Worm (Caenorhabditis elegans) whole organism, L1 larva: ENCODE data around the gene dmd-7.

Source experiments
- C34B4.2 ChIP-seq: sonication (generic microtip); optimal IDR thresholded peaks from 2 replicates; lab custom pipeline; 2017; ENCODE audit warnings: mild to moderate bottlenecking, missing genetic modification characterization, missing compliant biosample characterization
- Y116A8C.19 ChIP-seq: sonication (generic microtip); optimal IDR thresholded peaks from 2 replicates; lab custom pipeline; 2016; ENCODE audit warnings: missing compliant biosample characterization, missing genetic modification characterization, borderline replicate concordance
- alr-1 ChIP-seq: fragments of 200-800 bp; sonication (Bioruptor generic); optimal IDR thresholded peaks from 2 replicates; lab custom pipeline; 2018; ENCODE audit warnings: borderline replicate concordance, mild to moderate bottlenecking, missing genetic modification characterization, missing compliant biosample characterization
- aly-2 ChIP-seq: fragments of 150-350 bp; optimal IDR thresholded peaks from 2 replicates; lab custom pipeline; 2014; ENCODE audit warnings: missing biosample characterization, missing genetic modification characterization
- ama-1 ChIP-seq: fragments of 150-350 bp; optimal IDR thresholded peaks from 2 replicates; lab custom pipeline; 2014
- blmp-1 ChIP-seq: fragments of 150-350 bp; optimal IDR thresholded peaks from 2 replicates; lab custom pipeline; 2014; ENCODE audit warnings: missing biosample characterization, missing genetic modification characterization
- ceh-63 ChIP-seq: fragments of 200-800 bp; sonication (Bioruptor generic); optimal IDR thresholded peaks from 2 replicates; lab custom pipeline; 2018; ENCODE audit warnings: mild to moderate bottlenecking, missing genetic modification characterization, missing compliant biosample characterization
- ceh-8 ChIP-seq: fragments of 200-800 bp; sonication (Bioruptor generic); optimal IDR thresholded peaks from 2 replicates; lab custom pipeline; 2018; ENCODE audit warnings: mild to moderate bottlenecking, missing genetic modification characterization, moderate library complexity, missing compliant biosample characterization
- ceh-82 ChIP-seq, 3 experiments: fragments of 150-350 bp in 1 of 3; sonication (generic microtip) in 2 of 3; optimal IDR thresholded peaks; 2 replicates each; lab custom pipeline; 2014 to 2017; ENCODE audit warnings: missing biosample characterization in 3 of 3, missing genetic modification characterization in 3 of 3
- ceh-88 ChIP-seq: fragments of 200-800 bp; sonication (Bioruptor generic); IDR thresholded peaks from 2 replicates; pipeline ENCODE4 v1.3.6; 2022; ENCODE audit warnings: missing genetic modification characterization, missing compliant biosample characterization
- dsc-1 ChIP-seq: sonication (generic microtip); optimal IDR thresholded peaks from 2 replicates; lab custom pipeline; 2016; ENCODE audit warnings: mild to moderate bottlenecking, missing genetic modification characterization, missing compliant biosample characterization
- egl-13 ChIP-seq: sonication (generic microtip); optimal IDR thresholded peaks from 2 replicates; lab custom pipeline; 2016; ENCODE audit warnings: missing genotype, missing genetic modification reagents, missing genetic modification characterization, missing compliant biosample characterization
- egl-27 ChIP-seq, 2 experiments: fragments of 150-350 bp in 1 of 2; sonication (generic microtip); optimal IDR thresholded peaks; 3 replicates each; lab custom pipeline; 2017 to 2018; ENCODE audit warnings: missing biosample characterization in 2 of 2, missing genetic modification characterization in 2 of 2, missing genetic modification reagents in 2 of 2
- elt-3 ChIP-seq, 6 experiments: fragments of 150-350 bp in 1 of 6; sonication (generic microtip); optimal IDR thresholded peaks; 2 replicates each; lab custom pipeline; 2017 to 2018; ENCODE audit warnings: missing biosample characterization in 6 of 6, missing genetic modification characterization in 6 of 6, inconsistent platforms in 1 of 6
- ets-5 ChIP-seq: fragments of 200-800 bp; sonication (Bioruptor generic); IDR thresholded peaks from 2 replicates; pipeline ENCODE4 v1.3.6; 2022; ENCODE audit warnings: missing genetic modification characterization, missing compliant biosample characterization
- fkh-10 ChIP-seq: sonication (generic microtip); optimal IDR thresholded peaks from 2 replicates; lab custom pipeline; 2017; ENCODE audit warnings: missing biosample characterization, missing genetic modification reagents, missing genetic modification characterization
- grh-1 ChIP-seq: fragments of 200-800 bp; sonication (Bioruptor generic); IDR thresholded peaks from 2 replicates; pipeline ENCODE4 v1.3.6; 2022; ENCODE audit warnings: missing genetic modification reagents, missing genetic modification characterization, missing compliant biosample characterization
- hlh-17 ChIP-seq: fragments of 200-800 bp; sonication (Bioruptor generic); optimal IDR thresholded peaks from 2 replicates; lab custom pipeline; 2018; ENCODE audit warnings: missing genetic modification characterization, mild to moderate bottlenecking, missing compliant biosample characterization, moderate library complexity, borderline replicate concordance
- hlh-4 ChIP-seq: sonication (generic microtip); optimal IDR thresholded peaks from 2 replicates; lab custom pipeline; 2016; ENCODE audit warnings: mild to moderate bottlenecking, missing genetic modification characterization, missing compliant biosample characterization
- hpl-2 ChIP-seq: fragments of 150-350 bp; optimal IDR thresholded peaks from 2 replicates; lab custom pipeline; 2014; ENCODE audit warnings: missing biosample characterization, missing genetic modification reagents, missing genetic modification characterization
- irx-1 ChIP-seq: sonication (generic microtip); optimal IDR thresholded peaks from 2 replicates; lab custom pipeline; 2016; ENCODE audit warnings: missing genetic modification characterization, missing compliant biosample characterization
- isw-1 ChIP-seq: fragments of 200-800 bp; sonication (Bioruptor generic); IDR thresholded peaks from 2 replicates; pipeline ENCODE4 v1.3.6; 2022; ENCODE audit warnings: missing genetic modification characterization, missing compliant biosample characterization
- jun-1 ChIP-seq: fragments of 150-350 bp; optimal IDR thresholded peaks from 2 replicates; lab custom pipeline; 2014; ENCODE audit warnings: missing biosample characterization, missing genetic modification reagents, missing genetic modification characterization
- lin-14 ChIP-seq: fragments of 200-800 bp; sonication (Bioruptor generic); optimal IDR thresholded peaks from 2 replicates; lab custom pipeline; 2018; ENCODE audit warnings: mild to moderate bottlenecking, missing genetic modification characterization, moderate library complexity, missing compliant biosample characterization
- lin-15B ChIP-seq: fragments of 150-350 bp; sonication (generic microtip); optimal IDR thresholded peaks from 3 replicates; lab custom pipeline; 2014; ENCODE audit warnings: missing biosample characterization, missing genetic modification characterization
- lin-39 ChIP-seq: fragments of 150-350 bp; optimal IDR thresholded peaks from 2 replicates; lab custom pipeline; 2014; ENCODE audit warnings: missing biosample characterization, missing genetic modification reagents, missing genetic modification characterization
- mdl-1 ChIP-seq, 2 experiments: fragments of 150-350 bp; optimal IDR thresholded peaks; 2 replicates each; lab custom pipeline; 2014 to 2017; ENCODE audit warnings: missing biosample characterization in 2 of 2, missing genetic modification characterization in 2 of 2, inconsistent platforms in 1 of 2
- mef-2 ChIP-seq: fragments of 150-350 bp; optimal IDR thresholded peaks from 2 replicates; lab custom pipeline; 2014; ENCODE audit warnings: missing biosample characterization, missing genetic modification characterization
- mep-1 ChIP-seq: fragments of 150-350 bp; optimal IDR thresholded peaks from 2 replicates; lab custom pipeline; 2014; ENCODE audit warnings: missing biosample characterization, missing genetic modification characterization
- nhr-19 ChIP-seq: fragments of 200-800 bp; sonication (Bioruptor generic); conservative IDR thresholded peaks from 2 replicates; pipeline ENCODE4 v1.3.6; 2022; ENCODE audit warnings: missing genetic modification characterization, missing compliant biosample characterization
- nhr-20 ChIP-seq: sonication (generic microtip); optimal IDR thresholded peaks from 2 replicates; lab custom pipeline; 2016; ENCODE audit warnings: mild to moderate bottlenecking, missing genetic modification characterization, missing compliant biosample characterization
- nhr-237 ChIP-seq: fragments of 150-350 bp; optimal IDR thresholded peaks from 2 replicates; lab custom pipeline; 2014; ENCODE audit warnings: missing biosample characterization, missing genetic modification characterization
- nhr-47 ChIP-seq: sonication (generic microtip); optimal IDR thresholded peaks from 2 replicates; lab custom pipeline; 2016; ENCODE audit warnings: mild to moderate bottlenecking, missing genetic modification characterization, moderate library complexity, missing compliant biosample characterization
- nhr-71 ChIP-seq: sonication (generic microtip); optimal IDR thresholded peaks from 2 replicates; lab custom pipeline; 2016; ENCODE audit warnings: mild to moderate bottlenecking, missing genetic modification characterization, moderate library complexity, missing compliant biosample characterization
- nhr-77 ChIP-seq: fragments of 150-350 bp; optimal IDR thresholded peaks from 2 replicates; lab custom pipeline; 2014; ENCODE audit warnings: missing biosample characterization, missing genetic modification characterization
- nhr-84 ChIP-seq: sonication (generic microtip); optimal IDR thresholded peaks from 2 replicates; lab custom pipeline; 2017; ENCODE audit warnings: missing biosample characterization, missing genetic modification characterization
- nhr-85 ChIP-seq: sonication (generic microtip); peaks from one replicate; lab custom pipeline; 2016; ENCODE audit warnings: missing genetic modification characterization, inconsistent platforms, missing compliant biosample characterization
- nhr-90 ChIP-seq: sonication (generic microtip); optimal IDR thresholded peaks from 2 replicates; lab custom pipeline; 2016; ENCODE audit warnings: mild to moderate bottlenecking, missing genetic modification characterization, missing compliant biosample characterization; ENCODE audit not compliant: poor library complexity
- pax-3 ChIP-seq: fragments of 200-800 bp; sonication (Bioruptor generic); optimal IDR thresholded peaks from 2 replicates; lab custom pipeline; 2018; ENCODE audit warnings: mild to moderate bottlenecking, missing genetic modification characterization, moderate library complexity, missing compliant biosample characterization
- skn-1 ChIP-seq: fragments of 150-350 bp; optimal IDR thresholded peaks from 2 replicates; lab custom pipeline; 2014; ENCODE audit warnings: missing biosample characterization, missing genetic modification characterization
- sox-4 ChIP-seq: sonication (generic microtip); optimal IDR thresholded peaks from 2 replicates; lab custom pipeline; 2016; ENCODE audit warnings: missing genetic modification characterization, missing compliant biosample characterization
- sptf-1 ChIP-seq: fragments of 150-350 bp; optimal IDR thresholded peaks from 2 replicates; lab custom pipeline; 2014; ENCODE audit warnings: missing biosample characterization, missing genetic modification characterization
- sup-37 ChIP-seq: fragments of 200-800 bp; sonication (Bioruptor generic); optimal IDR thresholded peaks from 2 replicates; lab custom pipeline; 2018; ENCODE audit warnings: mild to moderate bottlenecking, missing genetic modification characterization, missing compliant biosample characterization
- swsn-7 ChIP-seq: sonication (generic microtip); optimal IDR thresholded peaks from 2 replicates; lab custom pipeline; 2016; ENCODE audit warnings: missing genetic modification characterization, missing compliant biosample characterization
- unc-30 ChIP-seq: sonication (generic microtip); optimal IDR thresholded peaks from 2 replicates; lab custom pipeline; 2017; ENCODE audit warnings: missing biosample characterization, missing genetic modification characterization
- unc-86 ChIP-seq: sonication (generic microtip); optimal IDR thresholded peaks from 2 replicates; lab custom pipeline; 2016; ENCODE audit warnings: missing genetic modification characterization, missing compliant biosample characterization
- unc-98 ChIP-seq: fragments of 200-800 bp; sonication (Bioruptor generic); IDR thresholded peaks from 2 replicates; pipeline ENCODE4 v1.3.6; 2022; ENCODE audit warnings: missing genetic modification characterization, missing compliant biosample characterization
- vab-15 ChIP-seq: sonication (generic microtip); optimal IDR thresholded peaks from 2 replicates; lab custom pipeline; 2017; ENCODE audit warnings: missing genotype, mild to moderate bottlenecking, missing genetic modification characterization, missing compliant biosample characterization
- xbp-1 ChIP-seq: sonication (generic microtip); optimal IDR thresholded peaks from 2 replicates; lab custom pipeline; 2016; ENCODE audit warnings: missing genetic modification characterization, missing compliant biosample characterization
- ztf-11 ChIP-seq, 2 experiments: sonication (generic microtip); optimal IDR thresholded peaks; 2 replicates each; lab custom pipeline; 2016 to 2017; ENCODE audit warnings: missing genetic modification characterization in 2 of 2, missing biosample characterization in 1 of 2, missing compliant biosample characterization in 1 of 2

Gene dmd-7

ce11 chrV:6227326-6228246 lies 19.1 kb upstream of the dmd-7 start:
- TF ChIP-seq sox-4, result peak; percentile 79
- peak; percentile 99 for TF ChIP-seq unc-86 (tag; lab: Kevin White, UChicago)
- peak in 1 of 2 experiments; percentile 93 for TF ChIP-seq ztf-11 (tag; optimal IDR thresholded peaks at IDR 0.05; lab: Kevin White, UChicago)
- peak; percentile 78 for TF ChIP-seq mep-1 (tag; lab: Kevin White, UChicago)
- TF ChIP-seq ets-5, result no peak
- peak; percentile 90 for TF ChIP-seq sup-37 (GFP tag; lab: Kevin White, UChicago)
- peak; percentile 95 for TF ChIP-seq jun-1 (tag; lab: Kevin White, UChicago)
- TF ChIP-seq lin-39 (tag; lab: Kevin White, UChicago), result peak; percentile 76
- peak; percentile 35 for TF ChIP-seq skn-1 (tag; lab: Kevin White, UChicago)
- no peak for TF ChIP-seq unc-30 (tag; lab: Kevin White, UChicago)
- no peak for TF ChIP-seq C34B4.2 (tag; lab: Kevin White, UChicago)
- no peak for TF ChIP-seq alr-1 (tag; lab: Kevin White, UChicago)
- peak; percentile 94 for TF ChIP-seq ceh-88
- peak; percentile 100 for TF ChIP-seq nhr-71 (tag; lab: Kevin White, UChicago)
- peak; percentile 92 for TF ChIP-seq isw-1 (GFP tag; lab: Robert Waterston, UW)
- peak; percentile 91 for TF ChIP-seq nhr-90 (tag; lab: Kevin White, UChicago)
- peak; percentile 76 to 96 (median 79) for TF ChIP-seq ceh-82 (tag; optimal IDR thresholded peaks at IDR 0.05; lab: Kevin White, UChicago)
- no peak for TF ChIP-seq sptf-1 (tag; lab: Kevin White, UChicago)
- peak; percentile 36 for TF ChIP-seq mef-2
- peak; percentile 93 for TF ChIP-seq ceh-8 (GFP tag; lab: Kevin White, UChicago)
- TF ChIP-seq elt-3 (tag; optimal IDR thresholded peaks at IDR 0.05; lab: Kevin White, UChicago), result peak in 3 of 6 experiments; percentile 42 to 73 (median 68)
- peak; percentile 99 for TF ChIP-seq nhr-85
- TF ChIP-seq nhr-77 (tag; lab: Kevin White, UChicago), result peak; percentile 96
- peak; percentile 91 for TF ChIP-seq grh-1 (GFP tag; lab: Robert Waterston, UW)
- TF ChIP-seq unc-98 (GFP tag; lab: Robert Waterston, UW), result peak; percentile 60
- peak; percentile 35 for TF ChIP-seq Y116A8C.19
- TF ChIP-seq ama-1 (lab: Kevin White, UChicago), result peak; percentile 96
- TF ChIP-seq nhr-19, result peak; percentile 96
- TF ChIP-seq irx-1, result peak; percentile 94
- peak; percentile 61 for TF ChIP-seq nhr-237 (tag; lab: Kevin White, UChicago)
- TF ChIP-seq lin-15B (tag; lab: Kevin White, UChicago), result peak; percentile 21
- peak; percentile 92 for TF ChIP-seq hpl-2 (GFP tag; lab: Kevin White, UChicago)
- TF ChIP-seq xbp-1, result peak; percentile 95
- TF ChIP-seq nhr-84, result no peak
- TF ChIP-seq lin-14, result peak; percentile 99
- TF ChIP-seq egl-27 (tag; optimal IDR thresholded peaks at IDR 0.05; lab: Kevin White, UChicago), result peak; percentile 78 to 94
- TF ChIP-seq fkh-10 (GFP tag; lab: Kevin White, UChicago), result peak; percentile 97
- TF ChIP-seq pax-3 (tag; lab: Kevin White, UChicago), result peak; percentile 97
- TF ChIP-seq egl-13 (tag; lab: Kevin White, UChicago), result peak; percentile 98
- peak; percentile 99 for TF ChIP-seq swsn-7 (tag; lab: Kevin White, UChicago)
- TF ChIP-seq aly-2 (tag; lab: Kevin White, UChicago), result peak; percentile 46
- peak; percentile 50 to 96 for TF ChIP-seq mdl-1 (tag; optimal IDR thresholded peaks at IDR 0.05; lab: Kevin White, UChicago)
- TF ChIP-seq vab-15 (tag; lab: Kevin White, UChicago), result peak; percentile 49
- TF ChIP-seq nhr-47, result peak; percentile 98
- TF ChIP-seq hlh-4 (tag; lab: Kevin White, UChicago), result no peak
- no peak for TF ChIP-seq hlh-17
- TF ChIP-seq blmp-1 (tag; lab: Kevin White, UChicago), result peak; percentile 34
- TF ChIP-seq dsc-1 (tag; lab: Kevin White, UChicago), result peak; percentile 97
- no peak for TF ChIP-seq ceh-63
- TF ChIP-seq nhr-20, result peak; percentile 99
